Fruit fly (Drosophila melanogaster) whole organism, embryonic: ENCODE data around the gene eIF2Bepsilon.

Source experiments
- Atf3 ChIP-seq: fragments of 200-800 bp; sonication (Bioruptor generic); optimal IDR thresholded peaks from 3 replicates; lab custom pipeline; 2016; ENCODE audit warnings: missing biosample characterization, missing genetic modification characterization
- CG10274 ChIP-seq: fragments of 200-800 bp; sonication (Bioruptor generic); optimal IDR thresholded peaks from 3 replicates; lab custom pipeline; 2017; ENCODE audit warnings: missing biosample characterization, mild to moderate bottlenecking, missing genetic modification characterization
- CG11398 ChIP-seq: fragments of 200-800 bp; sonication (Bioruptor generic); optimal IDR thresholded peaks from 2 replicates; lab custom pipeline; 2016; ENCODE audit warnings: missing biosample characterization, missing genetic modification characterization
- CG12236 ChIP-seq: fragments of 200-800 bp; sonication (Bioruptor generic); optimal IDR thresholded peaks from 2 replicates; lab custom pipeline; 2016; ENCODE audit warnings: missing biosample characterization, missing genetic modification characterization
- CG1603 ChIP-seq: fragments of 200-800 bp; sonication (Bioruptor generic); optimal IDR thresholded peaks from 2 replicates; lab custom pipeline; 2019; ENCODE audit warnings: missing biosample characterization, mild to moderate bottlenecking, missing genetic modification characterization, moderate library complexity
- CG1647 ChIP-seq: fragments of 200-800 bp; sonication (Bioruptor generic); optimal IDR thresholded peaks from 3 replicates; lab custom pipeline; 2016; ENCODE audit warnings: missing biosample characterization, missing genetic modification characterization
- CG17359 ChIP-seq: fragments of 200-800 bp; sonication (Bioruptor generic); optimal IDR thresholded peaks from 3 replicates; lab custom pipeline; 2018; ENCODE audit warnings: missing biosample characterization, mild to moderate bottlenecking, missing genetic modification characterization, moderate library complexity
- CG17385 ChIP-seq: fragments of 200-800 bp; sonication (Bioruptor generic); optimal IDR thresholded peaks from 3 replicates; lab custom pipeline; 2018; ENCODE audit warnings: missing biosample characterization, mild to moderate bottlenecking, missing genetic modification characterization
- CG2116 ChIP-seq: fragments of 200-800 bp; sonication (Bioruptor generic); optimal IDR thresholded peaks from 3 replicates; lab custom pipeline; 2018; ENCODE audit warnings: missing biosample characterization, mild to moderate bottlenecking, missing genetic modification characterization
- CG2889 ChIP-seq: fragments of 200-800 bp; sonication (Bioruptor generic); IDR thresholded peaks from 3 replicates; pipeline ENCODE4 v1.3.6; 2022; ENCODE audit warnings: missing biosample characterization, missing genetic modification characterization
- CG31224 ChIP-seq: fragments of 200-800 bp; sonication (Bioruptor generic); IDR thresholded peaks from 2 replicates; pipeline ENCODE4 v1.3.6; 2022; ENCODE audit warnings: missing biosample characterization, missing genetic modification characterization
- CG33557 ChIP-seq: fragments of 200-800 bp; sonication (Bioruptor generic); optimal IDR thresholded peaks from 2 replicates; lab custom pipeline; 2019; ENCODE audit warnings: missing biosample characterization, mild to moderate bottlenecking, missing genetic modification characterization, moderate library complexity
- CG4820 ChIP-seq: fragments of 200-800 bp; sonication (Bioruptor generic); optimal IDR thresholded peaks from 3 replicates; lab custom pipeline; 2016; ENCODE audit warnings: missing biosample characterization, missing genetic modification characterization
- CG5953 ChIP-seq: fragments of 200-800 bp; sonication (Bioruptor generic); IDR thresholded peaks from 2 replicates; pipeline ENCODE4 v1.3.6; 2022; ENCODE audit warnings: missing biosample characterization, missing genetic modification characterization
- CG6175 ChIP-seq: fragments of 200-800 bp; sonication (Bioruptor generic); IDR thresholded peaks from 3 replicates; pipeline ENCODE4 v1.3.6; 2022; ENCODE audit warnings: missing biosample characterization, missing genetic modification characterization
- CG6272 ChIP-seq: fragments of 200-800 bp; sonication (Bioruptor generic); IDR thresholded peaks from 2 replicates; pipeline ENCODE4 v1.3.6; 2022; ENCODE audit warnings: missing biosample characterization, missing genetic modification characterization
- CG7556 ChIP-seq: fragments of 200-800 bp; sonication (Bioruptor generic); optimal IDR thresholded peaks from 2 replicates; lab custom pipeline; 2017; ENCODE audit warnings: missing biosample characterization, mild to moderate bottlenecking, missing genetic modification characterization
- CG7963 ChIP-seq: fragments of 200-800 bp; sonication (Bioruptor generic); IDR thresholded peaks from 3 replicates; pipeline ENCODE4 v1.3.6; 2022; ENCODE audit warnings: missing biosample characterization, missing genetic modification characterization; ENCODE audit not compliant: partially characterized antibody
- CoRest ChIP-seq: fragments of 200-800 bp; sonication (Bioruptor generic); optimal IDR thresholded peaks from 3 replicates; lab custom pipeline; 2018; ENCODE audit warnings: missing biosample characterization, mild to moderate bottlenecking, missing genetic modification characterization, moderate library complexity
- HLH4C ChIP-seq: fragments of 200-800 bp; sonication (Bioruptor generic); IDR thresholded peaks from 3 replicates; pipeline ENCODE4 v1.3.6; 2022; ENCODE audit warnings: missing biosample characterization, missing genetic modification characterization; ENCODE audit not compliant: partially characterized antibody
- Jarid2 ChIP-seq: fragments of 200-800 bp; sonication (Bioruptor generic); optimal IDR thresholded peaks from 3 replicates; lab custom pipeline; 2017; ENCODE audit warnings: mild to moderate bottlenecking, missing biosample characterization, missing genetic modification reagents, missing genetic modification characterization
- NC2β ChIP-seq: fragments of 200-800 bp; sonication (Bioruptor generic); optimal IDR thresholded peaks from 2 replicates; lab custom pipeline; 2016; ENCODE audit warnings: missing biosample characterization, missing genetic modification characterization
- Nf-YB ChIP-seq: fragments of 200-800 bp; sonication (Bioruptor generic); optimal IDR thresholded peaks from 3 replicates; lab custom pipeline; 2019; ENCODE audit warnings: missing biosample characterization, mild to moderate bottlenecking, missing genetic modification characterization, moderate library complexity
- Oaz ChIP-seq: fragments of 200-800 bp; sonication (Bioruptor generic); IDR thresholded peaks from 2 replicates; pipeline ENCODE4 v1.3.6; 2022; ENCODE audit warnings: missing biosample characterization, missing genetic modification characterization
- Taf1 ChIP-seq: fragments of 200-800 bp; sonication (Bioruptor generic); IDR thresholded peaks from 2 replicates; pipeline ENCODE4 v1.3.6; 2022; ENCODE audit warnings: missing biosample characterization, missing genetic modification characterization
- Xrp1 ChIP-seq: fragments of 200-800 bp; sonication (Bioruptor generic); IDR thresholded peaks from 2 replicates; pipeline ENCODE4 v1.3.6; 2022; ENCODE audit warnings: missing biosample characterization, missing genetic modification characterization
- bab2 ChIP-seq: fragments of 200-800 bp; sonication (Bioruptor generic); optimal IDR thresholded peaks from 2 replicates; lab custom pipeline; 2016; ENCODE audit warnings: missing biosample characterization, missing genetic modification characterization
- cad ChIP-seq: fragments of >200 bp; optimal IDR thresholded peaks from 2 replicates; lab custom pipeline; 2017; ENCODE audit warnings: missing biosample characterization, missing genetic modification characterization
- cato ChIP-seq: fragments of 200-800 bp; sonication (Bioruptor generic); optimal IDR thresholded peaks from 2 replicates; lab custom pipeline; 2016; ENCODE audit warnings: missing biosample characterization, missing genetic modification characterization, borderline replicate concordance
- caup ChIP-seq: fragments of 200-800 bp; sonication (Bioruptor generic); optimal IDR thresholded peaks from 3 replicates; lab custom pipeline; 2017; ENCODE audit warnings: missing biosample characterization, mild to moderate bottlenecking, missing genetic modification characterization, moderate library complexity; ENCODE audit not compliant: severe bottlenecking
- fd96Cb ChIP-seq: fragments of 200-800 bp; sonication (Bioruptor generic); optimal IDR thresholded peaks from 2 replicates; lab custom pipeline; 2018; ENCODE audit warnings: missing biosample characterization, mild to moderate bottlenecking, missing genetic modification characterization, moderate library complexity
- gfzf ChIP-seq: fragments of 200-800 bp; sonication (Bioruptor generic); optimal IDR thresholded peaks from 2 replicates; lab custom pipeline; 2016; ENCODE audit warnings: missing biosample characterization, mild to moderate bottlenecking, missing genetic modification characterization, moderate library complexity
- gt ChIP-seq: fragments of 200-800 bp; sonication (Bioruptor generic); IDR thresholded peaks from 2 replicates; pipeline ENCODE4 v1.3.6; 2022; ENCODE audit warnings: missing biosample characterization, missing genetic modification characterization
- ind ChIP-seq: fragments of 200-800 bp; sonication (Bioruptor generic); optimal IDR thresholded peaks from 3 replicates; lab custom pipeline; 2016; ENCODE audit warnings: missing biosample characterization, missing genetic modification characterization
- jigr1 ChIP-seq: fragments of 200-800 bp; sonication (Bioruptor generic); IDR thresholded peaks from 3 replicates; pipeline ENCODE4 v1.3.6; 2022; ENCODE audit warnings: missing biosample characterization, missing genetic modification characterization
- jumu ChIP-seq: fragments of 200-800 bp; sonication (Bioruptor generic); optimal IDR thresholded peaks from 3 replicates; lab custom pipeline; 2016; ENCODE audit warnings: missing biosample characterization, missing genetic modification characterization
- kah ChIP-seq: fragments of 200-800 bp; sonication (Bioruptor generic); optimal IDR thresholded peaks from 2 replicates; lab custom pipeline; 2018; ENCODE audit warnings: missing biosample characterization, mild to moderate bottlenecking, missing genetic modification characterization
- lbe ChIP-seq: fragments of 200-800 bp; sonication (Bioruptor generic); optimal IDR thresholded peaks from 2 replicates; lab custom pipeline; 2016; ENCODE audit warnings: missing biosample characterization, mild to moderate bottlenecking, missing genetic modification characterization
- lilli ChIP-seq: fragments of 200-800 bp; sonication (Bioruptor generic); optimal IDR thresholded peaks from 3 replicates; lab custom pipeline; 2016; ENCODE audit warnings: missing biosample characterization, missing genetic modification characterization
- mirr ChIP-seq: fragments of 200-800 bp; sonication (Bioruptor generic); optimal IDR thresholded peaks from 3 replicates; lab custom pipeline; 2018; ENCODE audit warnings: missing biosample characterization, mild to moderate bottlenecking, missing genetic modification characterization
- odd ChIP-seq: fragments of 200-800 bp; sonication (Bioruptor generic); optimal IDR thresholded peaks from 2 replicates; lab custom pipeline; 2017; ENCODE audit warnings: missing biosample characterization, mild to moderate bottlenecking, missing genetic modification characterization
- otp ChIP-seq: fragments of 200-800 bp; sonication (Bioruptor generic); IDR thresholded peaks from 3 replicates; pipeline ENCODE4, ENCODE4 v1.3.6; 2022; ENCODE audit warnings: missing biosample characterization, missing genetic modification characterization
- psq ChIP-seq: fragments of 200-800 bp; sonication (Bioruptor generic); optimal IDR thresholded peaks from 2 replicates; lab custom pipeline; 2017; ENCODE audit warnings: missing biosample characterization, missing genetic modification characterization
- salm ChIP-seq: fragments of 200-800 bp; sonication (Bioruptor generic); optimal IDR thresholded peaks from 2 replicates; lab custom pipeline; 2018; ENCODE audit warnings: missing biosample characterization, mild to moderate bottlenecking, missing genetic modification characterization
- sens-2 ChIP-seq: fragments of 200-800 bp; sonication (Bioruptor generic); IDR thresholded peaks from 2 replicates; pipeline ENCODE4 v1.3.6; 2022; ENCODE audit warnings: missing biosample characterization, missing genetic modification characterization
- sima ChIP-seq: fragments of 200-800 bp; sonication (Bioruptor generic); optimal IDR thresholded peaks from 2 replicates; lab custom pipeline; 2016; ENCODE audit warnings: missing biosample characterization, missing genetic modification characterization
- stc ChIP-seq: fragments of 200-800 bp; sonication (Bioruptor generic); IDR thresholded peaks from 2 replicates; pipeline ENCODE4 v1.3.6; 2022; ENCODE audit warnings: missing biosample characterization, missing genetic modification characterization
- tap ChIP-seq: fragments of 200-800 bp; optimal IDR thresholded peaks from 3 replicates; lab custom pipeline; 2019; ENCODE audit warnings: missing biosample characterization, mild to moderate bottlenecking, missing genetic modification characterization, moderate library complexity
- vfl ChIP-seq: fragments of 200-800 bp; sonication (Bioruptor generic); optimal IDR thresholded peaks from 2 replicates; lab custom pipeline; 2016; ENCODE audit warnings: missing biosample characterization, missing genetic modification characterization
- wor ChIP-seq: fragments of 200-800 bp; sonication (Bioruptor generic); IDR thresholded peaks from 2 replicates; pipeline ENCODE4 v1.3.6; 2022; ENCODE audit warnings: missing biosample characterization, missing genetic modification characterization
- zf30C ChIP-seq: fragments of 200-800 bp; sonication (Bioruptor generic); optimal IDR thresholded peaks from 3 replicates; lab custom pipeline; 2018; ENCODE audit warnings: missing biosample characterization, mild to moderate bottlenecking, missing genetic modification characterization

The eIF2Bepsilon gene

DNA sequence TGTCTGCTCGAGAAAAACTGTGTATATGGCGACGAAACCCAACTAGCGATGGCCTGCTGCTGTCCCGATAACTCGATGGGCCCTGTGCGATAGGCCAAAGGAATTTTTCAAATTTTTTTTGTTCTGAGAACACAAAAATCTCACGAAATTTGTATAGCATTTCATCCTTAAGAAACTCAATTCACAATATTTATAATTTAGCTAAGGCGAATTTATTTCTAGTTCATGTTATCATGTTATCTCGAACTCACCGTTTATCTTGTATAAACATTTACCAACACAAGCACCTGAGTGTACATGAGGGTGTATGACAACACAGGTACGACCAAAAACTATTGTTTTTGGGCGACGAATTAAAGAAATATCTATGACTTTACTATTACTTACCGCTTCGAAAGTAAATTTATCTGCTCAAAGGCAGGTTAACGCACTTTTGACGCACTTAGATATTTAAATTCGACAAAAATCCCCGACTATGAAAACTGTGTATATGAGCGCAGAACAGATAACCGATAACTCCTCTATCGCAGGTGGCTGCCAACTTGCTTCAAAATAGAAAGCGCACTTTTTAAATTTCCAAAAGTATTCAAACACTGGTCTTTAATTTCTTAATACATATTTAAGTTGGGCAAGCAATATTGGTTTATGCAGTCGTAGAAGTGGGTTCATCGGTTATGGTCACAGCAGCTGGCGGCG, 22.4 kb downstream of the eIF2Bepsilon start, which contains the start of gene arm (continued):
- TF ChIP-seq CG7963 (GFP tag; lab: Robert Waterston, UW) = 0 out of 3 replicates have a peak, but pooled peaks have one; percentile 35
- peak; percentile 4 for TF ChIP-seq CoRest (tag; lab: Kevin White, UChicago)
- TF ChIP-seq Jarid2 (GFP tag; lab: Kevin White, UChicago) = no peak
- TF ChIP-seq CG6175 (GFP tag; lab: Robert Waterston, UW) = no peak
- peak; percentile 16 for TF ChIP-seq gfzf (GFP tag; lab: Kevin White, UChicago)
- peak; percentile 11 for TF ChIP-seq CG2116 (GFP tag; lab: Kevin White, UChicago)
- no peak for TF ChIP-seq kah
- no peak for TF ChIP-seq CG17385
- no peak for TF ChIP-seq salm (tag; lab: Kevin White, UChicago)
- TF ChIP-seq CG1603 (tag; lab: Kevin White, UChicago) = no peak
- no peak for TF ChIP-seq CG12236 (GFP tag; lab: Kevin White, UChicago)
- TF ChIP-seq jigr1 (GFP tag; lab: Robert Waterston, UW) = no peak
- no peak for TF ChIP-seq psq (GFP tag; lab: Kevin White, UChicago)
- no peak for TF ChIP-seq CG7556
- TF ChIP-seq CG11398 (GFP tag; lab: Kevin White, UChicago) = no peak
- no peak for TF ChIP-seq ind (GFP tag; lab: Kevin White, UChicago)
- no peak for TF ChIP-seq vfl (GFP tag; lab: Kevin White, UChicago)
- TF ChIP-seq NC2β (GFP tag; lab: Kevin White, UChicago) = no peak
- TF ChIP-seq odd (GFP tag; lab: Kevin White, UChicago) = no peak
- peak; percentile 11 for TF ChIP-seq lilli (GFP tag; lab: Kevin White, UChicago)
- no peak for TF ChIP-seq cato
- no peak for TF ChIP-seq gt (GFP tag; lab: Robert Waterston, UW)
- no peak for TF ChIP-seq CG1647 (GFP tag; lab: Kevin White, UChicago)
- TF ChIP-seq CG10274 (GFP tag; lab: Kevin White, UChicago) = no peak
- TF ChIP-seq wor (GFP tag; lab: Robert Waterston, UW) = no peak
- no peak for TF ChIP-seq sens-2 (GFP tag; lab: Robert Waterston, UW)
- TF ChIP-seq tap (tag; lab: Kevin White, UChicago) = no peak
- TF ChIP-seq Atf3 (GFP tag; lab: Kevin White, UChicago) = no peak
- no peak for TF ChIP-seq CG6272 (GFP tag; lab: Robert Waterston, UW)
- no peak for TF ChIP-seq CG2889 (GFP tag; lab: Robert Waterston, UW)
- no peak for TF ChIP-seq stc (GFP tag; lab: Robert Waterston, UW)
- no peak for TF ChIP-seq sima (GFP tag; lab: Kevin White, UChicago)
- TF ChIP-seq Nf-YB (GFP tag; lab: Kevin White, UChicago) = no peak
- TF ChIP-seq caup (GFP tag; lab: Kevin White, UChicago) = no peak
- TF ChIP-seq cad = no peak
- TF ChIP-seq otp (GFP tag; lab: Robert Waterston, UW) = no peak
- no peak for TF ChIP-seq bab2 (GFP tag; lab: Kevin White, UChicago)
- TF ChIP-seq zf30C (GFP tag; lab: Kevin White, UChicago) = no peak
- no peak for TF ChIP-seq Taf1 (GFP tag; lab: Robert Waterston, UW)
- TF ChIP-seq CG4820 (GFP tag; lab: Kevin White, UChicago) = peak; percentile 26
- no peak for TF ChIP-seq fd96Cb (tag; lab: Kevin White, UChicago)
- no peak for TF ChIP-seq Oaz
- peak; percentile 26; the same call in 1 of the 3 replicates for TF ChIP-seq HLH4C (GFP tag; lab: Robert Waterston, UW)
- no peak for TF ChIP-seq Xrp1 (GFP tag; lab: Robert Waterston, UW)
- TF ChIP-seq mirr = no peak
- TF ChIP-seq lbe = no peak
- TF ChIP-seq CG31224 (GFP tag; lab: Robert Waterston, UW) = no peak
- TF ChIP-seq CG5953 = no peak
- peak; percentile 10 for TF ChIP-seq jumu (GFP tag; lab: Kevin White, UChicago)
- TF ChIP-seq CG17359 = no peak
- no peak for TF ChIP-seq CG33557 (GFP tag; lab: Kevin White, UChicago)
